Worm (Caenorhabditis elegans) whole organism, early embryonic: ENCODE measurements around the gene ace-1.

Experiments
- ama-1 ChIP-seq: fragments of 150-350 bp; optimal IDR thresholded peaks from 2 replicates; lab custom pipeline; 2014
- tbx-37 ChIP-seq: fragments of 200-800 bp; sonication (Bioruptor generic); conservative IDR thresholded peaks from 2 replicates; pipeline ENCODE4 v1.3.6; 2022; ENCODE audit warnings: missing genetic modification reagents, missing genetic modification characterization, missing compliant biosample characterization

- no peak for TF ChIP-seq tbx-37 (GFP tag; lab: Robert Waterston, UW)
- TF ChIP-seq ama-1 (lab: Kevin White, UChicago), result no peak
Observed at ce11 chrX:16418396-16418795, 51.3 kb downstream of the ace-1 start.
